Fruit fly (Drosophila melanogaster): Measurements from ENCODE around the gene RpS17.

RpS17 gene

dm6 chr3L:9410754-9411423 is 18.7 kb downstream of the RpS17 start, which contains the start of the genes CG4022 and Cpsf5 (continued):
- TF ChIP-seq esn (GFP tag; optimal IDR thresholded peaks at IDR 0.05) (peak; percentile 82), CG6163 (GFP tag; IDR thresholded peaks at IDR 0.05) (peak; percentile 79), CG1621 (tag; optimal IDR thresholded peaks at IDR 0.05) (peak; percentile 36), Eip75B (GFP tag; optimal IDR thresholded peaks at IDR 0.05) (peak; percentile 78), net (GFP tag; optimal IDR thresholded peaks at IDR 0.05) (peak; percentile 54), Gug (GFP tag; IDR thresholded peaks at IDR 0.05) (no peak; the same call in 1 of the 2 replicates), CG11762 (GFP tag; optimal IDR thresholded peaks at IDR 0.05; ENCODE audit: insufficient read depth) (peak; percentile 45), CG16779 (tag; optimal IDR thresholded peaks at IDR 0.05) (no peak), ss (GFP tag; optimal IDR thresholded peaks at IDR 0.05) (peak; percentile 34 to 47), CG6808 (GFP tag; optimal IDR thresholded peaks at IDR 0.05) (peak; percentile 36), topi (GFP tag; optimal IDR thresholded peaks at IDR 0.05) (peak; percentile 70), Met (GFP tag; optimal IDR thresholded peaks at IDR 0.05) (peak; percentile 74)

dm6 chr3L:9410030-9410589 is 19.5 kb downstream of the RpS17 start:
- TF ChIP-seq CG6808 (GFP tag; optimal IDR thresholded peaks at IDR 0.05): no peak
- no peak for TF ChIP-seq Sox102F (GFP tag; optimal IDR thresholded peaks at IDR 0.05)
- TF ChIP-seq CG3919 (GFP tag; optimal IDR thresholded peaks at IDR 0.05): no peak
- no peak for TF ChIP-seq cyc (GFP tag; optimal IDR thresholded peaks at IDR 0.05)
- no peak for TF ChIP-seq CG6163 (GFP tag; IDR thresholded peaks at IDR 0.05)
- TF ChIP-seq Ets21C (GFP tag; optimal IDR thresholded peaks at IDR 0.05): no peak
- TF ChIP-seq CG6276 (GFP tag; optimal IDR thresholded peaks at IDR 0.05): no peak
- TF ChIP-seq ss (GFP tag; optimal IDR thresholded peaks at IDR 0.05): peak; percentile 23 to 41
- no peak for TF ChIP-seq CG11902 (GFP tag; optimal IDR thresholded peaks at IDR 0.05)
- TF ChIP-seq dsx (GFP tag; optimal IDR thresholded peaks at IDR 0.05; ENCODE audit: poor library complexity, severe bottlenecking): no peak
- TF ChIP-seq CG1621 (tag; optimal IDR thresholded peaks at IDR 0.05): peak; percentile 52
- no peak for TF ChIP-seq CG7368 (GFP tag; optimal IDR thresholded peaks at IDR 0.05)
- TF ChIP-seq fd59A (GFP tag; optimal IDR thresholded peaks at IDR 0.05): no peak
- TF ChIP-seq Met (GFP tag; optimal IDR thresholded peaks at IDR 0.05): no peak
- TF ChIP-seq Sox14 (GFP tag; optimal IDR thresholded peaks at IDR 0.05): peak; percentile 80
- TF ChIP-seq vri (GFP tag; optimal IDR thresholded peaks at IDR 0.05): no peak
- TF ChIP-seq CG32006 (GFP tag; optimal IDR thresholded peaks at IDR 0.05): no peak
- no peak for TF ChIP-seq CG31627 (GFP tag; optimal IDR thresholded peaks at IDR 0.05)
- no peak for TF ChIP-seq svp (GFP tag)

DNA sequence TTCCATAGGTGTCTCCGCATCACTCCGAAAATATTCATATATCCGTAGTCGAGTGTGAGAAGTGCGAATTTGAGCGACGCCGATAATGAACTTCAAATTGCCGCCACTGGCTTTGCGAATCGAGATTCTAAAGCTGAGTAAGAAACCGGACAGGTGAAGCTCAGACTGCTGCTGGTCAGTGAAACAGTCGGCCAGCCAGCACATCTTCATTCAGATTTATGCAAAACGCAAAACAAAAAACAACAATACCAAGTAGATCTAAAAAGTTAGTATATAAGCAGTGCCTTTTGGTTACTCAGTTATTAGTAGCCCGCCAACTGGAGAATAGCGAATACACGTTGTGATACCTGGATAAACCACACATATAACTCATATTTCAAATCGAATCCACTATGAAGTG is 25.1 kb downstream of the RpS17 start, which contains the start of gene Cpr67B:
Gene Cpr67B, plus strand, starts transcription at position 301 of the 400 bp plus-strand sequence.
- no peak for TF ChIP-seq svp (GFP tag)
- no peak for TF ChIP-seq Hr39 (GFP tag; optimal IDR thresholded peaks at IDR 0.05)
- TF ChIP-seq CG16779 (tag; optimal IDR thresholded peaks at IDR 0.05): no peak
- no peak for TF ChIP-seq fkh (GFP tag; optimal IDR thresholded peaks at IDR 0.05)
- no peak for TF ChIP-seq CG6276 (GFP tag; optimal IDR thresholded peaks at IDR 0.05)
- TF ChIP-seq Sox15 (GFP tag; optimal IDR thresholded peaks at IDR 0.05): no peak
- TF ChIP-seq CG34406 (GFP tag; optimal IDR thresholded peaks at IDR 0.05): no peak
- no peak for TF ChIP-seq achi (GFP tag; optimal IDR thresholded peaks at IDR 0.05)
- no peak for TF ChIP-seq CG6808 (GFP tag; optimal IDR thresholded peaks at IDR 0.05)
- no peak for TF ChIP-seq CG15336 (GFP tag; IDR thresholded peaks at IDR 0.05)
- no peak for TF ChIP-seq vri (GFP tag; optimal IDR thresholded peaks at IDR 0.05)
- TF ChIP-seq CG6792 (GFP tag; optimal IDR thresholded peaks at IDR 0.05): no peak
- no peak for TF ChIP-seq ss (GFP tag; optimal IDR thresholded peaks at IDR 0.05)
- no peak for TF ChIP-seq CG3919 (GFP tag; optimal IDR thresholded peaks at IDR 0.05)
- no peak for TF ChIP-seq dac (GFP tag; optimal IDR thresholded peaks at IDR 0.05)
- TF ChIP-seq OdsH (GFP tag; optimal IDR thresholded peaks at IDR 0.05): no peak
- TF ChIP-seq Gug (GFP tag; IDR thresholded peaks at IDR 0.05): no peak
- TF ChIP-seq dsx (GFP tag; optimal IDR thresholded peaks at IDR 0.05; ENCODE audit: poor library complexity, severe bottlenecking): no peak
- TF ChIP-seq CG8119 (GFP tag; IDR thresholded peaks at IDR 0.05): no peak
